Fruit fly (Drosophila melanogaster) whole organism, embryonic: ENCODE data around the gene CG10208.
A peak's percentile ranks its signal among the peaks of the same experiment; 100 is the strongest.

Experiments
- Antp ChIP-seq: fragments of 200-800 bp; sonication (Bioruptor generic); optimal IDR thresholded peaks from 3 replicates; lab custom pipeline; 2016; ENCODE audit warnings: missing biosample characterization, missing genetic modification characterization
- Awh ChIP-seq: fragments of 200-800 bp; sonication (Bioruptor generic); IDR thresholded peaks from 2 replicates; pipeline ENCODE4, ENCODE4 v1.3.6; 2022; ENCODE audit warnings: missing biosample characterization, missing genetic modification characterization
- CG10543 ChIP-seq: fragments of 200-800 bp; sonication (Bioruptor generic); optimal IDR thresholded peaks from 3 replicates; lab custom pipeline; 2017; ENCODE audit warnings: missing biosample characterization, mild to moderate bottlenecking, missing genetic modification characterization, moderate library complexity
- CG12071 ChIP-seq: fragments of 200-800 bp; sonication (Bioruptor generic); optimal IDR thresholded peaks from 3 replicates; lab custom pipeline; 2018; ENCODE audit warnings: missing biosample characterization, mild to moderate bottlenecking, missing genetic modification characterization
- CG12659 ChIP-seq: fragments of 200-800 bp; sonication (Bioruptor generic); optimal IDR thresholded peaks from 3 replicates; lab custom pipeline; 2017; ENCODE audit warnings: mild to moderate bottlenecking, missing biosample characterization, missing genetic modification reagents, missing genetic modification characterization
- CG12744 ChIP-seq: fragments of 200-800 bp; sonication (Bioruptor generic); optimal IDR thresholded peaks from 2 replicates; lab custom pipeline; 2016; ENCODE audit warnings: missing biosample characterization, missing genetic modification characterization
- CG13424 ChIP-seq: fragments of 200-800 bp; sonication (Bioruptor generic); optimal IDR thresholded peaks from 2 replicates; lab custom pipeline; 2019; ENCODE audit warnings: missing biosample characterization, mild to moderate bottlenecking, missing genetic modification characterization, moderate library complexity
- CG15514 ChIP-seq: fragments of 200-800 bp; sonication (Bioruptor generic); optimal IDR thresholded peaks from 3 replicates; lab custom pipeline; 2017; ENCODE audit warnings: missing biosample characterization, missing genetic modification characterization, mild to moderate bottlenecking, moderate library complexity, missing genetic modification reagents
- CG17385 ChIP-seq: fragments of 200-800 bp; sonication (Bioruptor generic); optimal IDR thresholded peaks from 3 replicates; lab custom pipeline; 2018; ENCODE audit warnings: missing biosample characterization, mild to moderate bottlenecking, missing genetic modification characterization
- CG17829 ChIP-seq: fragments of 200-800 bp; optimal IDR thresholded peaks from 2 replicates; lab custom pipeline; 2019; ENCODE audit warnings: missing biosample characterization, mild to moderate bottlenecking, missing genetic modification characterization, moderate library complexity
- CG17912 ChIP-seq: fragments of 200-800 bp; sonication (Bioruptor generic); optimal IDR thresholded peaks from 2 replicates; lab custom pipeline; 2018; ENCODE audit warnings: missing biosample characterization, mild to moderate bottlenecking, missing genetic modification characterization
- CG18262 ChIP-seq: fragments of 200-800 bp; optimal IDR thresholded peaks from 3 replicates; lab custom pipeline; 2019; ENCODE audit warnings: missing biosample characterization, mild to moderate bottlenecking, missing genetic modification characterization, moderate library complexity
- CG30020 ChIP-seq: fragments of 200-800 bp; optimal IDR thresholded peaks from 2 replicates; lab custom pipeline; 2019; ENCODE audit warnings: missing biosample characterization, mild to moderate bottlenecking, missing genetic modification characterization, moderate library complexity
- CG32772 ChIP-seq: fragments of 200-800 bp; sonication (Bioruptor generic); IDR thresholded peaks from 2 replicates; pipeline ENCODE4 v1.3.6; 2022; ENCODE audit warnings: missing biosample characterization, missing genetic modification characterization
- CG34376 ChIP-seq: fragments of 200-800 bp; sonication (Bioruptor generic); optimal IDR thresholded peaks from 2 replicates; lab custom pipeline; 2018; ENCODE audit warnings: missing biosample characterization, mild to moderate bottlenecking, missing genetic modification characterization
- CG4854 ChIP-seq: fragments of 200-800 bp; sonication (Bioruptor generic); optimal IDR thresholded peaks from 2 replicates; lab custom pipeline; 2016; ENCODE audit warnings: missing biosample characterization, missing genetic modification characterization, inconsistent platforms
- CG6765 ChIP-seq: fragments of 200-800 bp; sonication (Bioruptor generic); optimal IDR thresholded peaks from 3 replicates; lab custom pipeline; 2017; ENCODE audit warnings: missing biosample characterization, mild to moderate bottlenecking, missing genetic modification characterization
- CG7271 ChIP-seq: fragments of 200-800 bp; sonication (Bioruptor generic); optimal IDR thresholded peaks from 2 replicates; lab custom pipeline; 2018; ENCODE audit warnings: missing biosample characterization, mild to moderate bottlenecking, missing genetic modification characterization, moderate library complexity
- CG7357 ChIP-seq: fragments of 200-800 bp; sonication (Bioruptor generic); IDR thresholded peaks from 3 replicates; pipeline ENCODE4 v1.3.6; 2022; ENCODE audit warnings: missing biosample characterization, missing genetic modification characterization
- CG7987 ChIP-seq: fragments of 200-800 bp; sonication (Bioruptor generic); optimal IDR thresholded peaks from 2 replicates; lab custom pipeline; 2018; ENCODE audit warnings: missing biosample characterization, mild to moderate bottlenecking, missing genetic modification characterization, moderate library complexity
- CG9437 ChIP-seq: fragments of 200-800 bp; sonication (Bioruptor generic); optimal IDR thresholded peaks from 2 replicates; lab custom pipeline; 2018; ENCODE audit warnings: missing biosample characterization, mild to moderate bottlenecking, missing genetic modification characterization
- D19B ChIP-seq: fragments of 200-800 bp; sonication (Bioruptor generic); optimal IDR thresholded peaks from 2 replicates; lab custom pipeline; 2017; ENCODE audit warnings: missing biosample characterization, mild to moderate bottlenecking, missing genetic modification characterization
- Dip2 ChIP-seq: fragments of 200-800 bp; sonication (Bioruptor generic); IDR thresholded peaks from 2 replicates; pipeline ENCODE4 v1.3.6; 2022; ENCODE audit warnings: missing biosample characterization, missing genetic modification characterization
- Dip3 ChIP-seq: fragments of 200-800 bp; sonication (Bioruptor generic); optimal IDR thresholded peaks from 3 replicates; lab custom pipeline; 2016; ENCODE audit warnings: missing biosample characterization, missing genetic modification characterization
- Hr39 ChIP-seq: fragments of >200 bp; optimal IDR thresholded peaks from 2 replicates; lab custom pipeline; 2017
- MTF-1 ChIP-seq: fragments of 200-800 bp; sonication (Bioruptor generic); optimal IDR thresholded peaks from 2 replicates; lab custom pipeline; 2018; ENCODE audit warnings: missing biosample characterization, mild to moderate bottlenecking, missing genetic modification characterization, borderline replicate concordance
- Mes4 ChIP-seq: fragments of 200-800 bp; sonication (Bioruptor generic); optimal IDR thresholded peaks from 2 replicates; lab custom pipeline; 2016; ENCODE audit warnings: missing biosample characterization, missing genetic modification characterization
- Mrtf ChIP-seq: fragments of 200-800 bp; sonication (Bioruptor generic); IDR thresholded peaks from 3 replicates; pipeline ENCODE4 v1.3.6; 2022; ENCODE audit warnings: missing biosample characterization, missing genetic modification characterization
- Nf-YC ChIP-seq: fragments of 200-800 bp; optimal IDR thresholded peaks from 3 replicates; lab custom pipeline; 2019; ENCODE audit warnings: missing biosample characterization, mild to moderate bottlenecking, missing genetic modification characterization, moderate library complexity
- NfI ChIP-seq: fragments of 200-800 bp; sonication (Bioruptor generic); optimal IDR thresholded peaks from 3 replicates; lab custom pipeline; 2018; ENCODE audit warnings: missing biosample characterization, mild to moderate bottlenecking, missing genetic modification characterization, moderate library complexity
- Optix ChIP-seq: fragments of 200-800 bp; sonication (Bioruptor generic); IDR thresholded peaks from 3 replicates; pipeline ENCODE4 v1.3.6; 2022; ENCODE audit warnings: missing biosample characterization, missing genetic modification characterization
- Sox100B ChIP-seq: fragments of 200-800 bp; sonication (Bioruptor generic); optimal IDR thresholded peaks from 3 replicates; lab custom pipeline; 2018; ENCODE audit warnings: missing biosample characterization, mild to moderate bottlenecking, missing genetic modification characterization
- Sry-β ChIP-seq: fragments of 200-800 bp; sonication (Bioruptor generic); optimal IDR thresholded peaks from 2 replicates; lab custom pipeline; 2018; ENCODE audit warnings: missing biosample characterization, mild to moderate bottlenecking, missing genetic modification characterization, moderate library complexity
- Usf ChIP-seq: fragments of 200-800 bp; sonication (Bioruptor generic); optimal IDR thresholded peaks from 2 replicates; lab custom pipeline; 2017; ENCODE audit warnings: missing genotype, missing biosample characterization, missing genetic modification characterization
- Xbp1 ChIP-seq: fragments of 200-800 bp; sonication (Bioruptor generic); optimal IDR thresholded peaks from 3 replicates; lab custom pipeline; 2016; ENCODE audit warnings: missing biosample characterization, mild to moderate bottlenecking, missing genetic modification characterization
- bbx ChIP-seq: fragments of 200-800 bp; sonication (Bioruptor generic); IDR thresholded peaks from 2 replicates; pipeline ENCODE4 v1.3.6; 2022; ENCODE audit warnings: missing biosample characterization, missing genetic modification characterization; ENCODE audit not compliant: partially characterized antibody
- chn ChIP-seq: fragments of 200-800 bp; sonication (Bioruptor generic); optimal IDR thresholded peaks from 2 replicates; lab custom pipeline; 2016; ENCODE audit warnings: missing biosample characterization, missing genetic modification characterization
- dmrt99B ChIP-seq: fragments of 200-800 bp; sonication (Bioruptor generic); optimal IDR thresholded peaks from 2 replicates; lab custom pipeline; 2018; ENCODE audit warnings: missing biosample characterization, mild to moderate bottlenecking, missing genetic modification characterization, moderate library complexity
- fu2 ChIP-seq: fragments of 200-800 bp; sonication (Bioruptor generic); optimal IDR thresholded peaks from 2 replicates; lab custom pipeline; 2016; ENCODE audit warnings: missing biosample characterization, missing genetic modification characterization
- gt ChIP-seq: fragments of 200-800 bp; sonication (Bioruptor generic); IDR thresholded peaks from 2 replicates; pipeline ENCODE4 v1.3.6; 2022; ENCODE audit warnings: missing biosample characterization, missing genetic modification characterization
- h ChIP-seq: fragments of >200 bp; optimal IDR thresholded peaks from 2 replicates; lab custom pipeline; 2017
- her ChIP-seq: fragments of 200-800 bp; sonication (Bioruptor generic); optimal IDR thresholded peaks from 2 replicates; lab custom pipeline; 2016; ENCODE audit warnings: missing biosample characterization, missing genetic modification characterization
- mld ChIP-seq: fragments of 200-800 bp; sonication (Bioruptor generic); IDR thresholded peaks from 3 replicates; pipeline ENCODE4 v1.3.6; 2022; ENCODE audit warnings: missing biosample characterization, missing genetic modification characterization; ENCODE audit not compliant: partially characterized antibody
- nerfin-1 ChIP-seq: fragments of 200-800 bp; sonication (Bioruptor generic); optimal IDR thresholded peaks from 3 replicates; lab custom pipeline; 2019; ENCODE audit warnings: missing biosample characterization, mild to moderate bottlenecking, missing genetic modification characterization, moderate library complexity
- onecut ChIP-seq: fragments of 200-800 bp; sonication (Bioruptor generic); IDR thresholded peaks from 2 replicates; pipeline ENCODE4 v1.3.6; 2022; ENCODE audit warnings: missing biosample characterization, missing genetic modification characterization
- peb ChIP-seq: fragments of 200-800 bp; sonication (Bioruptor generic); IDR thresholded peaks from 2 replicates; pipeline ENCODE4 v1.3.6; 2022; ENCODE audit warnings: missing biosample characterization, missing genetic modification characterization
- pho ChIP-seq: fragments of 200-800 bp; sonication (Bioruptor generic); optimal IDR thresholded peaks from 2 replicates; lab custom pipeline; 2016; ENCODE audit warnings: missing biosample characterization, missing genetic modification characterization
- prd ChIP-seq, 3 experiments: fragments of >200 bp in 2 of 3; fragments of 200-800 bp in 1 of 3; sonication (Bioruptor generic) in 1 of 3; optimal IDR thresholded peaks in 2 of 3; IDR thresholded peaks in 1 of 3; 2 replicates in 2 of 3; 3 replicates in 1 of 3; pipeline versions ENCODE4 v1.3.6 to Lab custom; 2017 to 2022; ENCODE audit warnings: missing biosample characterization in 1 of 3, missing genetic modification characterization in 1 of 3
- sens ChIP-seq: fragments of 200-800 bp; sonication (Bioruptor generic); peaks from one replicate; lab custom pipeline; 2016; ENCODE audit warnings: missing biosample characterization, missing genetic modification characterization
- sima ChIP-seq: fragments of 200-800 bp; sonication (Bioruptor generic); optimal IDR thresholded peaks from 2 replicates; lab custom pipeline; 2016; ENCODE audit warnings: missing biosample characterization, missing genetic modification characterization
- tio ChIP-seq: fragments of 200-800 bp; sonication (Bioruptor generic); optimal IDR thresholded peaks from 2 replicates; lab custom pipeline; 2017; ENCODE audit warnings: missing biosample characterization, missing genetic modification characterization, inconsistent platforms

Gene CG10208

dm6 chr3R:23752728-23753127 lies 21.2 kb downstream of the CG10208 start, which contains the start of the genes RanBP3 and Rpt5 (continued):
- no peak for TF ChIP-seq CG17385
- TF ChIP-seq CG4854 (GFP tag; lab: Kevin White, UChicago): peak; percentile 62
- TF ChIP-seq MTF-1 (GFP tag; lab: Kevin White, UChicago): no peak
- TF ChIP-seq Hr39 (lab: Kevin White, UChicago): no peak
- peak; percentile 9 for TF ChIP-seq Mes4 (GFP tag; lab: Kevin White, UChicago)
- TF ChIP-seq CG9437 (GFP tag; lab: Kevin White, UChicago): no peak
- no peak for TF ChIP-seq CG10543 (GFP tag; lab: Kevin White, UChicago)
- no peak for TF ChIP-seq CG12071 (GFP tag; lab: Kevin White, UChicago)
- no peak for TF ChIP-seq Awh
- no peak for TF ChIP-seq sima (GFP tag; lab: Kevin White, UChicago)
- TF ChIP-seq dmrt99B: no peak
- TF ChIP-seq CG6765 (GFP tag; lab: Kevin White, UChicago): peak; percentile 26
- no peak for TF ChIP-seq tio
- TF ChIP-seq CG34376 (GFP tag; lab: Kevin White, UChicago): peak; percentile 59
- peak; percentile 61 for TF ChIP-seq Antp (GFP tag; lab: Kevin White, UChicago)
- no peak for TF ChIP-seq Sox100B (GFP tag; lab: Kevin White, UChicago)
- TF ChIP-seq NfI: peak; percentile 62
- TF ChIP-seq sens (GFP tag; lab: Kevin White, UChicago): peak; percentile 84
- no peak for TF ChIP-seq Dip2 (GFP tag; lab: Robert Waterston, UW)
- TF ChIP-seq nerfin-1: peak; percentile 9
- no peak for TF ChIP-seq CG7271
- TF ChIP-seq Nf-YC (tag; lab: Kevin White, UChicago): no peak
- TF ChIP-seq onecut (GFP tag; lab: Robert Waterston, UW): peak; percentile 27; the same call in 1 of the 2 replicates
- peak; percentile 69 for TF ChIP-seq Dip3 (GFP tag; lab: Kevin White, UChicago)
- peak; percentile 59 for TF ChIP-seq her
- no peak for TF ChIP-seq CG32772 (GFP tag; lab: Robert Waterston, UW)
- TF ChIP-seq Usf (GFP tag; lab: Kevin White, UChicago): no peak
- no peak for TF ChIP-seq prd (optimal IDR thresholded peaks at IDR 0.05; lab: Kevin White, UChicago)
- peak; percentile 48; the same call in 2 of the 3 replicates for TF ChIP-seq prd (GFP tag; IDR thresholded peaks at IDR 0.05; lab: Robert Waterston, UW)
- TF ChIP-seq CG15514: peak; percentile 71
- TF ChIP-seq CG17912: peak; percentile 7
- TF ChIP-seq CG17829: peak; percentile 50
- TF ChIP-seq Optix: no peak
- peak; percentile 92 for TF ChIP-seq mld (GFP tag; lab: Robert Waterston, UW)
- TF ChIP-seq CG7357: no peak
- TF ChIP-seq Sry-β (GFP tag; lab: Kevin White, UChicago): no peak
- peak; percentile 55 for TF ChIP-seq Xbp1 (GFP tag; lab: Kevin White, UChicago)
- TF ChIP-seq gt (GFP tag; lab: Robert Waterston, UW): no peak
- peak; percentile 55 for TF ChIP-seq CG7987 (GFP tag; lab: Kevin White, UChicago)
- TF ChIP-seq bbx: peak; percentile 92
- TF ChIP-seq pho (GFP tag; lab: Kevin White, UChicago): peak; percentile 75
- peak; percentile 41 for TF ChIP-seq CG12744 (GFP tag; lab: Kevin White, UChicago)
- TF ChIP-seq CG30020: no peak
- peak; percentile 36 for TF ChIP-seq chn (GFP tag; lab: Kevin White, UChicago)
- TF ChIP-seq peb: 0 out of 2 replicates have a peak, but pooled peaks have one; percentile 33
- no peak for TF ChIP-seq CG18262 (tag; lab: Kevin White, UChicago)
- peak; percentile 61 for TF ChIP-seq fu2 (GFP tag; lab: Kevin White, UChicago)
- peak; percentile 82 for TF ChIP-seq CG12659
- TF ChIP-seq Mrtf (GFP tag; lab: Robert Waterston, UW): no peak
- TF ChIP-seq CG13424 (tag; lab: Kevin White, UChicago): peak; percentile 10
- TF ChIP-seq h (lab: Kevin White, UChicago): no peak
- TF ChIP-seq D19B (GFP tag; lab: Kevin White, UChicago): peak; percentile 8
